Worm (Caenorhabditis elegans) whole organism, late embryonic: ENCODE measurements around the gene har-1.

Experiments
- Y22D7AL.16 ChIP-seq: sonication (generic microtip); optimal IDR thresholded peaks from 2 replicates; lab custom pipeline; 2016; ENCODE audit warnings: missing genetic modification characterization, missing compliant biosample characterization
- ceh-30 ChIP-seq: fragments of 150-350 bp; optimal IDR thresholded peaks from 2 replicates; lab custom pipeline; 2014; ENCODE audit warnings: missing biosample characterization, missing genetic modification characterization
- fkh-6 ChIP-seq: sonication (generic microtip); optimal IDR thresholded peaks from 2 replicates; lab custom pipeline; 2016; ENCODE audit warnings: missing genetic modification characterization, missing compliant biosample characterization
- lin-11 ChIP-seq: fragments of 200-800 bp; sonication (Bioruptor generic); optimal IDR thresholded peaks from 2 replicates; lab custom pipeline; 2018; ENCODE audit warnings: mild to moderate bottlenecking, missing genetic modification characterization, missing compliant biosample characterization
- nfya-1 ChIP-seq: sonication (generic microtip); optimal IDR thresholded peaks from 2 replicates; lab custom pipeline; 2017; ENCODE audit warnings: missing genetic modification characterization, mild to moderate bottlenecking, missing compliant biosample characterization, antibody characterized with exemption, moderate library complexity
- nhr-232 ChIP-seq: sonication (generic microtip); optimal IDR thresholded peaks from 2 replicates; lab custom pipeline; 2016; ENCODE audit warnings: missing genetic modification characterization, missing compliant biosample characterization

DNA sequence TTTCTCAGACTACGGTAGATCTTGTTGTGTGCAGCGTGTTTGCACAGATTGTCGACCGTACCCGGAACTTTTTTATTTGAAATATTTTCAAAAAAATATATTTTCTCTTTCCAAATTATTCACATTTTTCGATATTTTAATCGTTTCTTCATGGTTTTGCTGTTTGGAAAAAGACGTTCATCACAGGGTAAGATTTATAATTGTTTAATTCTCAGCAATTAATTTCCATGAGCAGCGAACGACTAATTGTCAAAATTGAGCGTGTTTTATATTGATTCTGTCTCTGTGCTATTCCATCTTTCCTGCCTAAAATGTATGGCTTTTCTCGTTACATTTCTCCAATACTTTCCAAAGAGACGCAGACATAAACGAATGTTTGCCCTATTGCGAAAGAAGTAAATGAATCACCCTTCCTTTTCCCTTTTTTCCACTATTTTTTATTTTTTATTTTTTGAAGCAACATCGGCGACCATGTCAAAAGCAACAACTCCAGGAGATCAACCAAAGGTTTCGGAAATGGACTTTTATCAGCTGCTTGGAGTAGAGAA, 39.3 kb downstream of the har-1 start, which contains the start of gene dnj-16:
- TF ChIP-seq fkh-6 (tag; lab: Kevin White, UChicago), result no peak
- TF ChIP-seq lin-11 (tag; lab: Kevin White, UChicago), result no peak
- TF ChIP-seq nfya-1 (tag; lab: Kevin White, UChicago), result peak; percentile 4
- TF ChIP-seq nhr-232 (tag; lab: Kevin White, UChicago), result no peak
- no peak for TF ChIP-seq ceh-30 (tag; lab: Kevin White, UChicago)
- TF ChIP-seq Y22D7AL.16 (tag; lab: Kevin White, UChicago), result no peak
